Worm (Caenorhabditis elegans) whole organism, L4 larva: ENCODE results near the gene M199.136.

Source experiments
- fkh-10 ChIP-seq: fragments of 150-350 bp; optimal IDR thresholded peaks from 2 replicates; lab custom pipeline; 2014; ENCODE audit warnings: missing biosample characterization, missing genetic modification reagents, missing genetic modification characterization
- pha-4 ChIP-seq, 2 experiments: fragments of 150-350 bp in 1 of 2; fragments of 200-800 bp in 1 of 2; sonication (Bioruptor generic) in 1 of 2; IDR thresholded peaks in 1 of 2; optimal IDR thresholded peaks in 1 of 2; 2 replicates each; pipeline versions ENCODE4 v1.3.6 to Lab custom; 2014 to 2022; ENCODE audit warnings: missing genetic modification characterization in 2 of 2, missing genetic modification reagents in 2 of 2, missing biosample characterization in 1 of 2, missing compliant biosample characterization in 1 of 2
- unc-39 ChIP-seq: sonication (generic microtip); optimal IDR thresholded peaks from 2 replicates; lab custom pipeline; 2017; ENCODE audit warnings: missing biosample characterization, missing genetic modification characterization
- unc-62 ChIP-seq, 3 experiments: fragments of 150-350 bp in 1 of 3; sonication (generic microtip); optimal IDR thresholded peaks in 2 of 3; peaks in 1 of 3; 1 replicate in 1 of 3; 2 replicates in 2 of 3; lab custom pipeline; 2014 to 2017; ENCODE audit warnings: missing biosample characterization in 3 of 3, missing genetic modification characterization in 3 of 3, missing genetic modification reagents in 3 of 3, missing genotype in 1 of 3

DNA sequence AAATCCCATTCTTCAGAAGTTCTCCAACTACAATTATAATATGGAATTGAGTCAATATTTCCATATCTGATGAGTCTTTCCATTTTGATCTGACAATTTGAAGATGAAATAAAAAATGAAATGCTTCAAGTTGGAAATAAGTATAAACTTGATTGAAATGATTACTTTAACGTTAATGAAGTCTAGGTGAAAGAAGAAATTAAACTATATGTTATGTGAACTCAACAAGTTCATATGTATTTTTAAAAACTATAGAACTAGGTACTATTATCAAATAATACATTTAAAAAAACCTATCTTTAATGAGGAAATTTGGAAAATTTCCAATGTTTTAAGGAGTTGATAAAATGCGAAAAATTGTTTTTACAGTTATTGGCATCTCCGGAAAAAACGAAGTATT, 20.2 kb upstream of the M199.136 start, which contains the start of gene srt-49:
- TF ChIP-seq fkh-10 (GFP tag; lab: Kevin White, UChicago) (no peak), unc-62 (GFP tag; optimal IDR thresholded peaks at IDR 0.05 in 1 of 2; lab: Kevin White, UChicago) (no peak), unc-62 (tag; optimal IDR thresholded peaks at IDR 0.05; lab: Kevin White, UChicago) (no peak), pha-4 (GFP tag; IDR thresholded peaks at IDR 0.05; lab: Robert Waterston, UW) (no peak), pha-4 (tag; optimal IDR thresholded peaks at IDR 0.05; lab: Kevin White, UChicago) (no peak), unc-39 (tag; lab: Kevin White, UChicago) (no peak)
